Fruit fly (Drosophila melanogaster) S2 (cell line): ENCODE data around the gene Tmep.

Experiments used
- CG8478 ChIP-seq: fragments of >200 bp; optimal IDR thresholded peaks from 2 replicates; lab custom pipeline; 2018
- CTCF ChIP-seq, 2 experiments: fragments of >200 bp; optimal IDR thresholded peaks; 2 replicates each; lab custom pipeline; 2018

- TF ChIP-seq CTCF (optimal IDR thresholded peaks at IDR 0.05; lab: Kevin White, UChicago) (no peak), CG8478 (no peak)
Observed at dm6 chr3L:1592822-1593452, 24.0 kb downstream of the Tmep start.
